Fruit fly (Drosophila melanogaster) whole organism, prepupa: ENCODE results near the gene fz2.

Experiments
- Blimp-1 ChIP-seq: fragments of 200-800 bp; sonication (Bioruptor generic); optimal IDR thresholded peaks from 3 replicates; lab custom pipeline; 2017; ENCODE audit warnings: missing biosample characterization, missing genetic modification characterization, mild to moderate bottlenecking, moderate library complexity, missing genetic modification reagents
- CG10631 ChIP-seq: fragments of 200-800 bp; sonication (Bioruptor generic); optimal IDR thresholded peaks from 2 replicates; lab custom pipeline; 2016; ENCODE audit warnings: missing biosample characterization, missing genetic modification characterization
- CG10669 ChIP-seq: fragments of 200-800 bp; sonication (Bioruptor generic); optimal IDR thresholded peaks from 3 replicates; lab custom pipeline; 2018; ENCODE audit warnings: missing biosample characterization, mild to moderate bottlenecking, missing genetic modification characterization, moderate library complexity
- CG11902 ChIP-seq: fragments of 200-800 bp; sonication (Bioruptor generic); optimal IDR thresholded peaks from 3 replicates; lab custom pipeline; 2016; ENCODE audit warnings: missing biosample characterization, missing genetic modification characterization
- CG15336 ChIP-seq: fragments of 200-800 bp; sonication (Bioruptor generic); IDR thresholded peaks from 2 replicates; pipeline ENCODE4 v1.3.6; 2022; ENCODE audit warnings: missing biosample characterization, missing genetic modification characterization
- CG16779 ChIP-seq: fragments of 200-800 bp; sonication (Bioruptor generic); optimal IDR thresholded peaks from 3 replicates; lab custom pipeline; 2017; ENCODE audit warnings: missing biosample characterization, mild to moderate bottlenecking, missing genetic modification characterization
- CG31627 ChIP-seq: fragments of 200-800 bp; sonication (Bioruptor generic); optimal IDR thresholded peaks from 3 replicates; lab custom pipeline; 2016; ENCODE audit warnings: missing biosample characterization, missing genetic modification characterization
- CG32006 ChIP-seq: fragments of 200-800 bp; sonication (Bioruptor generic); optimal IDR thresholded peaks from 3 replicates; lab custom pipeline; 2017; ENCODE audit warnings: missing biosample characterization, mild to moderate bottlenecking, missing genetic modification characterization
- CG34406 ChIP-seq: fragments of 200-800 bp; sonication (Bioruptor generic); optimal IDR thresholded peaks from 3 replicates; lab custom pipeline; 2016; ENCODE audit warnings: missing biosample characterization, missing genetic modification characterization
- CG3919 ChIP-seq: fragments of 200-800 bp; sonication (Bioruptor generic); optimal IDR thresholded peaks from 3 replicates; lab custom pipeline; 2016; ENCODE audit warnings: missing biosample characterization, missing genetic modification characterization
- CG6276 ChIP-seq: fragments of 200-800 bp; sonication (Bioruptor generic); optimal IDR thresholded peaks from 2 replicates; lab custom pipeline; 2017; ENCODE audit warnings: missing biosample characterization, mild to moderate bottlenecking, missing genetic modification characterization
- CG6792 ChIP-seq: fragments of 200-800 bp; sonication (Bioruptor generic); optimal IDR thresholded peaks from 3 replicates; lab custom pipeline; 2016; ENCODE audit warnings: missing biosample characterization, missing genetic modification characterization
- CG6808 ChIP-seq: fragments of 200-800 bp; sonication (Bioruptor generic); optimal IDR thresholded peaks from 3 replicates; lab custom pipeline; 2017; ENCODE audit warnings: missing biosample characterization, missing genetic modification characterization, mild to moderate bottlenecking, moderate library complexity, missing genetic modification reagents
- CG6854 ChIP-seq: fragments of 200-800 bp; sonication (Bioruptor generic); optimal IDR thresholded peaks from 2 replicates; lab custom pipeline; 2017; ENCODE audit warnings: missing biosample characterization, mild to moderate bottlenecking, missing genetic modification characterization
- CG8119 ChIP-seq: fragments of 200-800 bp; sonication (Bioruptor generic); IDR thresholded peaks from 3 replicates; pipeline ENCODE4 v1.3.6; 2022; ENCODE audit warnings: missing biosample characterization, missing genetic modification characterization
- CG8319 ChIP-seq: fragments of 200-800 bp; sonication (Bioruptor generic); optimal IDR thresholded peaks from 3 replicates; lab custom pipeline; 2016; ENCODE audit warnings: missing biosample characterization, missing genetic modification characterization
- CG8632 ChIP-seq: fragments of 200-800 bp; sonication (Bioruptor generic); optimal IDR thresholded peaks from 3 replicates; lab custom pipeline; 2016; ENCODE audit warnings: missing biosample characterization, missing genetic modification characterization
- Eip75B ChIP-seq: fragments of 200-800 bp; sonication (Bioruptor generic); optimal IDR thresholded peaks from 3 replicates; lab custom pipeline; 2016; ENCODE audit warnings: missing biosample characterization, missing genetic modification characterization
- Eip78C ChIP-seq: fragments of 200-800 bp; sonication (Bioruptor generic); peaks from one replicate; lab custom pipeline; 2016; ENCODE audit warnings: missing biosample characterization, missing genetic modification characterization
- Eip93F ChIP-seq: fragments of 200-800 bp; sonication (Bioruptor generic); optimal IDR thresholded peaks from 2 replicates; lab custom pipeline; 2016; ENCODE audit warnings: missing biosample characterization, mild to moderate bottlenecking, missing genetic modification characterization
- Ets21C ChIP-seq: fragments of 200-800 bp; sonication (Bioruptor generic); optimal IDR thresholded peaks from 3 replicates; lab custom pipeline; 2016; ENCODE audit warnings: missing biosample characterization, missing genetic modification characterization
- Ets96B ChIP-seq: fragments of 200-800 bp; optimal IDR thresholded peaks from 2 replicates; lab custom pipeline; 2019; ENCODE audit warnings: missing biosample characterization, mild to moderate bottlenecking, missing genetic modification characterization, moderate library complexity
- Gug ChIP-seq: fragments of 200-800 bp; sonication (Bioruptor generic); IDR thresholded peaks from 2 replicates; pipeline ENCODE4 v1.3.6; 2022; ENCODE audit warnings: missing biosample characterization, missing genetic modification characterization
- Hr38 ChIP-seq: sonication (Bioruptor generic); optimal IDR thresholded peaks from 2 replicates; lab custom pipeline; 2016; ENCODE audit warnings: missing biosample characterization, missing genetic modification characterization
- Hr39 ChIP-seq: fragments of 200-800 bp; sonication (Bioruptor generic); optimal IDR thresholded peaks from 2 replicates; lab custom pipeline; 2016; ENCODE audit warnings: missing biosample characterization, missing genetic modification characterization
- Lpt ChIP-seq: fragments of 200-800 bp; sonication (Bioruptor generic); optimal IDR thresholded peaks from 3 replicates; lab custom pipeline; 2016; ENCODE audit warnings: missing biosample characterization, missing genetic modification characterization
- Met ChIP-seq: fragments of 200-800 bp; sonication (Bioruptor generic); optimal IDR thresholded peaks from 3 replicates; lab custom pipeline; 2016; ENCODE audit warnings: missing biosample characterization, missing genetic modification characterization
- OdsH ChIP-seq: fragments of 200-800 bp; sonication (Bioruptor generic); optimal IDR thresholded peaks from 3 replicates; lab custom pipeline; 2016; ENCODE audit warnings: missing biosample characterization, missing genetic modification characterization
- Smox ChIP-seq: fragments of 200-800 bp; sonication (Bioruptor generic); optimal IDR thresholded peaks from 3 replicates; lab custom pipeline; 2016; ENCODE audit warnings: missing biosample characterization, missing genetic modification characterization
- Sox14 ChIP-seq: fragments of 200-800 bp; sonication (Bioruptor generic); optimal IDR thresholded peaks from 3 replicates; lab custom pipeline; 2016; ENCODE audit warnings: missing biosample characterization, missing genetic modification characterization
- Sox15 ChIP-seq: fragments of 200-800 bp; sonication (Bioruptor generic); optimal IDR thresholded peaks from 3 replicates; lab custom pipeline; 2016; ENCODE audit warnings: missing biosample characterization, missing genetic modification characterization
- achi ChIP-seq: fragments of 200-800 bp; sonication (Bioruptor generic); optimal IDR thresholded peaks from 3 replicates; lab custom pipeline; 2016; ENCODE audit warnings: missing biosample characterization, missing genetic modification characterization
- acj6 ChIP-seq: fragments of 200-800 bp; sonication (Bioruptor generic); optimal IDR thresholded peaks from 3 replicates; lab custom pipeline; 2016; ENCODE audit warnings: missing biosample characterization, missing genetic modification characterization
- cyc ChIP-seq: fragments of 200-800 bp; sonication (Bioruptor generic); optimal IDR thresholded peaks from 3 replicates; lab custom pipeline; 2016; ENCODE audit warnings: missing biosample characterization, missing genetic modification characterization
- dac ChIP-seq: fragments of 200-800 bp; sonication (Bioruptor generic); optimal IDR thresholded peaks from 2 replicates; lab custom pipeline; 2017; ENCODE audit warnings: missing biosample characterization, mild to moderate bottlenecking, missing genetic modification characterization
- dsx ChIP-seq: fragments of 200-800 bp; optimal IDR thresholded peaks from 3 replicates; lab custom pipeline; 2019; ENCODE audit warnings: missing biosample characterization, mild to moderate bottlenecking, missing genetic modification characterization, moderate library complexity; ENCODE audit not compliant: poor library complexity, severe bottlenecking
- esn ChIP-seq: fragments of 200-800 bp; sonication (Bioruptor generic); optimal IDR thresholded peaks from 2 replicates; lab custom pipeline; 2016; ENCODE audit warnings: missing biosample characterization, mild to moderate bottlenecking, missing genetic modification characterization, moderate library complexity
- fkh ChIP-seq: fragments of 200-800 bp; sonication (Bioruptor generic); optimal IDR thresholded peaks from 3 replicates; lab custom pipeline; 2017; ENCODE audit warnings: missing biosample characterization, mild to moderate bottlenecking, missing genetic modification characterization, moderate library complexity
- lz ChIP-seq: fragments of 200-800 bp; sonication (Bioruptor generic); optimal IDR thresholded peaks from 3 replicates; lab custom pipeline; 2016; ENCODE audit warnings: missing biosample characterization, missing genetic modification characterization
- net ChIP-seq: fragments of 200-800 bp; sonication (Bioruptor generic); optimal IDR thresholded peaks from 3 replicates; lab custom pipeline; 2016; ENCODE audit warnings: missing biosample characterization, missing genetic modification characterization
- spab ChIP-seq: fragments of 200-800 bp; sonication (Bioruptor generic); optimal IDR thresholded peaks from 2 replicates; lab custom pipeline; 2017; ENCODE audit warnings: missing biosample characterization, mild to moderate bottlenecking, missing genetic modification characterization, missing genetic modification reagents
- ss ChIP-seq, 2 experiments: fragments of 200-800 bp; sonication (Bioruptor generic); optimal IDR thresholded peaks; 2 replicates in 1 of 2; 3 replicates in 1 of 2; lab custom pipeline; 2017 to 2018; ENCODE audit warnings: mild to moderate bottlenecking in 2 of 2, missing biosample characterization in 2 of 2, missing genetic modification characterization in 2 of 2, moderate library complexity in 1 of 2
- svp ChIP-seq: fragments of 200-800 bp; sonication (Bioruptor generic); peaks from one replicate; lab custom pipeline; 2016; ENCODE audit warnings: missing biosample characterization, missing genetic modification characterization
- vri ChIP-seq: fragments of 200-800 bp; sonication (Bioruptor generic); optimal IDR thresholded peaks from 3 replicates; lab custom pipeline; 2016; ENCODE audit warnings: missing biosample characterization, mild to moderate bottlenecking, missing genetic modification characterization

Gene fz2

dm6 chr3L:19196654-19197053 is 38.5 kb downstream of the fz2 start (continued):
- peak; percentile 9 for TF ChIP-seq Met
- TF ChIP-seq Eip78C (GFP tag; lab: Kevin White, UChicago) = peak; percentile 69
- peak; percentile 63; the same call in 2 of the 3 replicates for TF ChIP-seq CG8119 (GFP tag; lab: Robert Waterston, UW)
- TF ChIP-seq Eip75B = peak; percentile 11
- TF ChIP-seq achi (GFP tag; lab: Kevin White, UChicago) = peak; percentile 22
- TF ChIP-seq CG32006 (GFP tag; lab: Kevin White, UChicago) = peak; percentile 77
- peak; percentile 28 for TF ChIP-seq acj6 (GFP tag; lab: Kevin White, UChicago)
- TF ChIP-seq OdsH = peak; percentile 26

dm6 chr3L:19196112-19196511 is 39.1 kb downstream of the fz2 start:
- TF ChIP-seq achi (GFP tag; lab: Kevin White, UChicago) (no peak), Sox15 (GFP tag; lab: Kevin White, UChicago) (no peak), fkh (GFP tag; lab: Kevin White, UChicago) (no peak), svp (GFP tag; lab: Kevin White, UChicago) (no peak), acj6 (GFP tag; lab: Kevin White, UChicago) (no peak), Eip93F (GFP tag; lab: Kevin White, UChicago) (no peak), net (GFP tag; lab: Kevin White, UChicago) (no peak), vri (GFP tag; lab: Kevin White, UChicago) (no peak), CG3919 (GFP tag; lab: Kevin White, UChicago) (no peak), ss (GFP tag; optimal IDR thresholded peaks at IDR 0.05; lab: Kevin White, UChicago) (no peak), CG16779 (no peak), Lpt (GFP tag; lab: Kevin White, UChicago) (no peak), Ets21C (GFP tag; lab: Kevin White, UChicago) (no peak), CG10669 (no peak), Hr38 (GFP tag; lab: Kevin White, UChicago) (no peak), dac (GFP tag; lab: Kevin White, UChicago) (no peak), dsx (GFP tag; lab: Kevin White, UChicago) (no peak), OdsH (no peak), CG6808 (GFP tag; lab: Kevin White, UChicago) (no peak)

dm6 chr3L:19194066-19194683 is 41.0 kb downstream of the fz2 start:
- TF ChIP-seq Gug (GFP tag; lab: Robert Waterston, UW) (peak; percentile 72), CG11902 (GFP tag; lab: Kevin White, UChicago) (peak; percentile 83), lz (GFP tag; lab: Kevin White, UChicago) (peak; percentile 87), CG15336 (GFP tag; lab: Robert Waterston, UW) (peak; percentile 96), CG6808 (GFP tag; lab: Kevin White, UChicago) (peak; percentile 89), Eip93F (GFP tag; lab: Kevin White, UChicago) (peak; percentile 95), CG8319 (peak; percentile 76), acj6 (GFP tag; lab: Kevin White, UChicago) (peak; percentile 96), esn (peak; percentile 94), Smox (GFP tag; lab: Kevin White, UChicago) (peak; percentile 87), Hr39 (GFP tag; lab: Kevin White, UChicago) (peak; percentile 81), achi (GFP tag; lab: Kevin White, UChicago) (peak; percentile 95), CG10669 (peak; percentile 86), CG6854 (GFP tag; lab: Kevin White, UChicago) (peak; percentile 85), Sox15 (GFP tag; lab: Kevin White, UChicago) (peak; percentile 83), CG32006 (GFP tag; lab: Kevin White, UChicago) (peak; percentile 94), OdsH (peak; percentile 94), CG8119 (GFP tag; lab: Robert Waterston, UW) (peak; percentile 97), spab (GFP tag; lab: Kevin White, UChicago) (peak; percentile 88), Sox14 (peak; percentile 89), CG3919 (GFP tag; lab: Kevin White, UChicago) (peak; percentile 94), Lpt (GFP tag; lab: Kevin White, UChicago) (peak; percentile 86), CG6276 (peak; percentile 89), CG34406 (peak; percentile 95), CG6792 (peak; percentile 93), Blimp-1 (peak; percentile 88), dac (GFP tag; lab: Kevin White, UChicago) (peak; percentile 82), Met (peak; percentile 91), Eip75B (peak; percentile 83), CG16779 (peak; percentile 88), Ets96B (tag; lab: Kevin White, UChicago) (peak; percentile 96), cyc (peak; percentile 79), CG10631 (peak; percentile 96), svp (GFP tag; lab: Kevin White, UChicago) (peak; percentile 91), CG8632 (GFP tag; lab: Kevin White, UChicago) (peak; percentile 96), CG31627 (GFP tag; lab: Kevin White, UChicago) (peak; percentile 75)
